Worm (Caenorhabditis elegans): ENCODE data around the gene ddl-1.
A peak's percentile ranks its signal among the peaks of the same experiment; 100 is the strongest.

The ddl-1 gene

DNA sequence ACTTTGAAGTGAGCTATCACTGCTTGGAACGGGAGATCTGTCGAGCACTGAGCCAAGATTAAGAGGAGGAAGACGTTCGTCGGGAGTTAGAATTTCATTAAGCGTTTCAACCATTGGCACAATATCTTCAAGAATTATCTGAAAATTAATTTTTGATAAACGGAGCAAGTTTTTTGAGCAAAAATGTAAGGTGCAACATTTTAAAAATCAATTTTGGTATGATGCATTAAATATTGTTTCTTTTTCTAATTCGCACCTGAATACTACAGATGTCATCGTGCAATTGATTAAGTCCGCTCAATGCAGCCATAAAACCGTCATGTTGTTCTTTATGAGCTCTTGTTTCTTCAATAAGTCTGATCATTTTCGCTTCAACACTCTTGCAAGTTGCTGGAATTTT lies at the start of gene ddl-1:
Gene ddl-1 (minus strand): TSS at position 101 of the 400 bp plus-strand sequence.
- TF ChIP-seq hmg-4 (GFP tag; optimal IDR thresholded peaks at IDR 0.05) (no peak), B0310.2 (tag; optimal IDR thresholded peaks at IDR 0.05) (no peak), ets-7 (tag; optimal IDR thresholded peaks at IDR 0.05) (no peak), tra-4 (tag; optimal IDR thresholded peaks at IDR 0.05) (no peak), ceh-13 (GFP tag; optimal IDR thresholded peaks at IDR 0.05) (no peak), scrt-1 (GFP tag; IDR thresholded peaks at IDR 0.05) (no peak), tbx-37 (GFP tag; conservative IDR thresholded peaks at IDR 0.05) (no peak)

DNA sequence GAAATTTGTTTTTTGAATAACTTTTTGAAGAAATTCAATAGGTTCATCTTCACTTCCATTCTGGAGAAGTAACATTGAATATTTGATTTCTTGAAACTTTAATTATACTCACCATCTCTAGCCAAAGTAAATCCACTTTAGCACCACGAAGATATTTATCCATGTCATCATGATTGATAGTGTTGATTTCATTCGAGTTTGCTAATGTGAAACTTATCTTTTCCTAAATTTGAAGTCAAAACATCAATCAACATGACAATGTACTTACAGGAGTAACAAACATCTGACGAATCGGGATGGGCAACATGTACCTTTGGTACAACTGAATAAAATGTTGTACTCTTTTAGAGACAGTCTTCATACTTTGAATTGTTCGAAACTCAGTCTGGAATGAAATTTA lies 49.2 kb upstream of the ddl-1 start:
- TF ChIP-seq scrt-1 (GFP tag; IDR thresholded peaks at IDR 0.05) (no peak), ama-1 (optimal IDR thresholded peaks at IDR 0.05) (no peak), sea-1 (GFP tag; conservative IDR thresholded peaks at IDR 0.05) (no peak), tra-4 (tag; optimal IDR thresholded peaks at IDR 0.05) (no peak), hmg-4 (GFP tag; optimal IDR thresholded peaks at IDR 0.05) (no peak), flt-1 (GFP tag; IDR thresholded peaks at IDR 0.05) (no peak), tbx-11 (GFP tag; IDR thresholded peaks at IDR 0.05) (no peak), tbx-37 (GFP tag; conservative IDR thresholded peaks at IDR 0.05) (no peak), ceh-36 (tag; optimal IDR thresholded peaks at IDR 0.05) (no peak), ets-7 (tag; optimal IDR thresholded peaks at IDR 0.05) (no peak), hmbx-1 (tag; optimal IDR thresholded peaks at IDR 0.05) (no peak), pes-1 (GFP tag; IDR thresholded peaks at IDR 0.05) (no peak), ceh-13 (GFP tag; optimal IDR thresholded peaks at IDR 0.05) (no peak), B0310.2 (tag; optimal IDR thresholded peaks at IDR 0.05) (no peak), aly-1 (tag; optimal IDR thresholded peaks at IDR 0.05) (no peak), F13C5.2 (tag; optimal IDR thresholded peaks at IDR 0.05) (no peak), hnd-1 (tag; optimal IDR thresholded peaks at IDR 0.05) (no peak)

DNA sequence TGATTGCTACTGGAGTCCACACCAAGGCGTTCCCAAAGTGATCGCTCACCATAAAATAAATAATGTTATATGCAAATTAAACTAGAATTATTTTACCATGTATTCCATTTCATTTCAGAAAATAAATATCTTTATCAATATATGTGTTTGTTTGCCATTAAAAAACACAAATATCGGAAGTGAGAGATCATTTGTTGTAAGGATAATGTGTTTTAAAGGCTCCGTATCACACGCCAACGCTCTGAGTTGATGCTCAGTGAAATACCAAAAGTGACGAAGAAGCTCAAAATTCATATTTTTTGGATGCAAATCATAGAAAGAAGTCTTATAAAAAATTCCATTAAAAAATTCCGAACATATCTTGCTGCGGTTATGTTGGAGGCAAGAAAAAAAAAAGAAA lies 48.0 kb upstream of the ddl-1 start:
- no peak for TF ChIP-seq aly-1 (tag; optimal IDR thresholded peaks at IDR 0.05)

DNA sequence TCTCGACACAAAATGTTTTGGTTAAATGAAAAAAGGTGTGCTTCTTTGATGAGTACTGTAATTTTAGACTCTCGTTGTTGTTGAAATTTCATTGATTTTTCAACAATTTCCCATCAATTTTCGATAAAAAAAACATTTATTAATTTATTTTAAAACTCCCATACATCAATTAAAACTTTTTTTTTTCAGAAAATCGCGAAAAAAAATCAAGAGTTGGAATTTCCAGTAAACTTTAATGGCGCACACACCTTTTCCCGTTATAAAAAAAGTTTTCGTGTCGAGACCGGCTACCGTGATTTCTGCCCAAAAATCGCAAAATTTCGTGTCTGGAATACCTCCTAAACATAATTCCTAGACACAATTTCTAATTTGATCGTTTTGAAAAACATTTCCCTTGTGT lies 46.6 kb upstream of the ddl-1 start, which contains the start of gene C25H3.14:
Gene C25H3.14 (plus strand): TSS at position 301 of the 400 bp plus-strand sequence.
- TF ChIP-seq ceh-36 (tag; optimal IDR thresholded peaks at IDR 0.05) = no peak

DNA sequence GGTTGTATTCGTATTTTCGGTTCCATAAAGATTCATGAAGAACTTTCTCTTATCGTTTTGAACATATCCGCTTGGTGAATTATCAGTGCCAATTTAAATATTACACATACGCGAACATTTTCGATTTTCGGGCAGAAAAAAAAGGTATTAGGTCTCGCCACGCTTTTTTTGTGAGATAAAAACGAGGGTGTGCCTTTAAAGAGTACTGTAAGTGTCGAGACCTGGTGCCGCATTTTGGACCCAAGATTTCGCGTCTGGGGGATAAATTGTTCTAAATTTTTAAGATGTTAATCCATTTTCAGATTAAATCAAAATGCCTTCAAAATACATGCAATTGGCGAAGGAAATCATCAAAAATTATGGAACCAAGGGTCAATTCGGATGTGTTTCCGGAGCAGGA lies 45.7 kb upstream of the ddl-1 start, which contains the start of gene C25H3.3:
Gene C25H3.3 (plus strand): TSS at position 301 of the 400 bp plus-strand sequence.
- TF ChIP-seq ets-7 (tag; optimal IDR thresholded peaks at IDR 0.05) (no peak), hmg-4 (GFP tag; optimal IDR thresholded peaks at IDR 0.05) (no peak), tra-4 (tag; optimal IDR thresholded peaks at IDR 0.05) (no peak)

DNA sequence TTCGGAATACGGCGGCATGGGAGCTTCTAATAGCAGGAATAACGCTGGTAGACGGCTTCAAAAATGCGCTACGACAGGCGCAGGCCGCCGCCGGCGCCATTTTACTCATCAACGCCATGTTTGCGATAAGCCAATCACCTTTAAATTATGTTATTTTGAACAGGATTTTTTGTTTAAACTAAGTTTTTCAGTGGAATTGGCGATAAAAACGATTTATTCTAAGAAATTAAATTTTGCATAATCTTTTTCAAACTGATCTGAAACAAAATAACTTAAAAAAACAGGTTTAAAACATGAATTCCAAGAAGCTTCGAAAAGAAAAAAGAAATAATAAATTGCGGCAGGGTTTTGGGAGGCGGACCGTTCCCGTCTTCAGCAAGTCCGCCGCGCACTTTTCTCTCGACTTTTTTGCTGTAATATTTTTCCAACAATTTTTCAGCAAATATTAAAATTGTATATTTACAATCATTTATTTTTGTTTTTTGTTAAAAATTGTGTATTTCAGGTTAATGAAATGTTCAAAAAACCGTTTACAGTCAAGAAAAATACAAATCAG lies 43.1 kb upstream of the ddl-1 start, which contains the start of the genes ndub-5 and eif-2D:
Gene ndub-5 (minus strand): TSS at position 138 of the 556 bp plus-strand sequence.
Gene eif-2D (plus strand): TSS at position 506 of the 556 bp plus-strand sequence.
- TF ChIP-seq tbx-37 (GFP tag; conservative IDR thresholded peaks at IDR 0.05) = no peak
- TF ChIP-seq F13C5.2 (tag; optimal IDR thresholded peaks at IDR 0.05) = peak; percentile 46
- no peak for TF ChIP-seq tbx-11 (GFP tag; IDR thresholded peaks at IDR 0.05)
- no peak for TF ChIP-seq ceh-36 (tag; optimal IDR thresholded peaks at IDR 0.05)
- TF ChIP-seq ets-7 (tag; optimal IDR thresholded peaks at IDR 0.05) = no peak
- 0 out of 2 replicates have a peak, but pooled peaks have one; percentile 23 for TF ChIP-seq flt-1 (GFP tag; IDR thresholded peaks at IDR 0.05)
- no peak for TF ChIP-seq B0310.2 (tag; optimal IDR thresholded peaks at IDR 0.05)
- no peak for TF ChIP-seq tra-4 (tag; optimal IDR thresholded peaks at IDR 0.05)
- no peak for TF ChIP-seq ceh-13 (GFP tag; optimal IDR thresholded peaks at IDR 0.05)
- no peak for TF ChIP-seq ama-1 (optimal IDR thresholded peaks at IDR 0.05)
- no peak for TF ChIP-seq aly-1 (tag; optimal IDR thresholded peaks at IDR 0.05)
- TF ChIP-seq hmbx-1 (tag; optimal IDR thresholded peaks at IDR 0.05) = no peak
- TF ChIP-seq hnd-1 (tag; optimal IDR thresholded peaks at IDR 0.05) = no peak
- no peak for TF ChIP-seq hmg-4 (GFP tag; optimal IDR thresholded peaks at IDR 0.05)
- no peak for TF ChIP-seq pes-1 (GFP tag; IDR thresholded peaks at IDR 0.05)
- no peak for TF ChIP-seq scrt-1 (GFP tag; IDR thresholded peaks at IDR 0.05)
- TF ChIP-seq sea-1 (GFP tag; conservative IDR thresholded peaks at IDR 0.05) = no peak

DNA sequence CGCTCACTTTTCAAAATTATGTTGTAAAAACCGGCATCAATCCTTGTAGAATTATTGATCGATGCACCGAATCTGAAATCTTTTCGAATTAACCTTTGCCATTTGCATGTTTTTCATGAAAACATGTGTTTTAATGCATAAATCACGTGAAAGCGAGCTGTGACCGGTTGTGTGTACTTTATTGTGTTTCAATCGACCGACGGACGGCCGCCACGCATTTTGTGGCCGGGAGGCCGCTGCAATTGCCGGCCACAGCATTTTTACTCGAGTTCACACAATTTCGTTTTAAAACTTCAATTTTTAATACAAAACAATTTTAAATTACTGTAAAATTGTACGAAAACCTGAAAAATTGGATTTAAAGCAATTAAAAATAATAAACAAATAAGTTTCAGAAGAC lies 40.8 kb upstream of the ddl-1 start, which contains the start of gene C25H3.11:
Gene C25H3.11 (minus strand): TSS at position 82 of the 400 bp plus-strand sequence.
- no peak for TF ChIP-seq scrt-1 (GFP tag; IDR thresholded peaks at IDR 0.05)
- no peak for TF ChIP-seq tra-4 (tag; optimal IDR thresholded peaks at IDR 0.05)
- no peak for TF ChIP-seq hmg-4 (GFP tag; optimal IDR thresholded peaks at IDR 0.05)
- no peak for TF ChIP-seq ceh-13 (GFP tag; optimal IDR thresholded peaks at IDR 0.05)
- TF ChIP-seq ets-7 (tag; optimal IDR thresholded peaks at IDR 0.05) = no peak
- no peak for TF ChIP-seq F13C5.2 (tag; optimal IDR thresholded peaks at IDR 0.05)
- TF ChIP-seq hmbx-1 (tag; optimal IDR thresholded peaks at IDR 0.05) = no peak
- TF ChIP-seq tbx-37 (GFP tag; conservative IDR thresholded peaks at IDR 0.05) = no peak
- TF ChIP-seq tbx-11 (GFP tag; IDR thresholded peaks at IDR 0.05) = no peak
- no peak for TF ChIP-seq ceh-36 (tag; optimal IDR thresholded peaks at IDR 0.05)

DNA sequence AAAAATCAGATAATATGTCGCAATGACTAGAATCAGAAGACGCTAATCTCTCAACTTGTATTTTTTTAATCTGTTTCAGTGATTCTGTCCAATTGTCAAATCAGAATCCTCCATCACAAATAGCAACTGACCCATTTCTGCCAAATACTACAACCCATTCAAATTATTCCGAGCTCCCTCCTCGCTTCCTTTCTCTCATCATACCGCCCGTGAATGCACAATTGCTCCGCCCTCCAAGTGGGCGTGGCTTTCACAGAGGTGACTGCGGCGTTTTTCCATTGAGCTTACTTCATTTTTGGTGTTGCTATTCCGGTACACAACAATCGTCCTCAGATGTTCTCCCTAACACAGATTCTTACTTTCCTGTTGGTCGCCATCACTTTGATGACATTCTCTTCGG lies 32.5 kb upstream of the ddl-1 start, which contains the start of gene flp-27:
Gene flp-27 (plus strand): TSS at position 301 of the 400 bp plus-strand sequence.
- TF ChIP-seq ama-1 (optimal IDR thresholded peaks at IDR 0.05) (no peak), hnd-1 (tag; optimal IDR thresholded peaks at IDR 0.05) (no peak), scrt-1 (GFP tag; IDR thresholded peaks at IDR 0.05) (no peak), ceh-36 (tag; optimal IDR thresholded peaks at IDR 0.05) (no peak), sea-1 (GFP tag; conservative IDR thresholded peaks at IDR 0.05) (no peak), hmg-4 (GFP tag; optimal IDR thresholded peaks at IDR 0.05) (no peak), F13C5.2 (tag; optimal IDR thresholded peaks at IDR 0.05) (no peak), tbx-37 (GFP tag; conservative IDR thresholded peaks at IDR 0.05) (no peak), ets-7 (tag; optimal IDR thresholded peaks at IDR 0.05) (no peak), B0310.2 (tag; optimal IDR thresholded peaks at IDR 0.05) (no peak), ceh-13 (GFP tag; optimal IDR thresholded peaks at IDR 0.05) (no peak), flt-1 (GFP tag; IDR thresholded peaks at IDR 0.05) (no peak), hmbx-1 (tag; optimal IDR thresholded peaks at IDR 0.05) (no peak), tbx-11 (GFP tag; IDR thresholded peaks at IDR 0.05) (no peak), tra-4 (tag; optimal IDR thresholded peaks at IDR 0.05) (no peak), pes-1 (GFP tag; IDR thresholded peaks at IDR 0.05) (no peak), aly-1 (tag; optimal IDR thresholded peaks at IDR 0.05) (no peak)
